Fruit fly (Drosophila melanogaster) whole organism, embryonic: ENCODE results near the gene AP-2mu.
A peak's percentile ranks its signal among the peaks of the same experiment; 100 is the strongest.

Experiments
- Asciz ChIP-seq: fragments of 200-800 bp; sonication (Bioruptor generic); optimal IDR thresholded peaks from 2 replicates; lab custom pipeline; 2017; ENCODE audit warnings: missing biosample characterization, mild to moderate bottlenecking, missing genetic modification characterization, missing genetic modification reagents
- BtbVII ChIP-seq: fragments of 200-800 bp; sonication (Bioruptor generic); optimal IDR thresholded peaks from 3 replicates; lab custom pipeline; 2017; ENCODE audit warnings: missing biosample characterization, mild to moderate bottlenecking, missing genetic modification characterization
- CG11085 ChIP-seq: fragments of 200-800 bp; sonication (Bioruptor generic); IDR thresholded peaks from 2 replicates; pipeline ENCODE4 v1.3.6; 2022; ENCODE audit warnings: missing biosample characterization, missing genetic modification characterization
- CG11695 ChIP-seq: fragments of 200-800 bp; sonication (Bioruptor generic); IDR thresholded peaks from 3 replicates; pipeline ENCODE4 v1.3.6; 2022; ENCODE audit warnings: missing biosample characterization, missing genetic modification characterization
- CG12219 ChIP-seq: fragments of 200-800 bp; sonication (Bioruptor generic); optimal IDR thresholded peaks from 3 replicates; lab custom pipeline; 2018; ENCODE audit warnings: missing biosample characterization, mild to moderate bottlenecking, missing genetic modification characterization
- CG15269 ChIP-seq: fragments of 200-800 bp; sonication (Bioruptor generic); optimal IDR thresholded peaks from 2 replicates; lab custom pipeline; 2018; ENCODE audit warnings: missing biosample characterization, mild to moderate bottlenecking, missing genetic modification characterization, moderate library complexity
- CG1529 ChIP-seq: fragments of 200-800 bp; sonication (Bioruptor generic); optimal IDR thresholded peaks from 3 replicates; lab custom pipeline; 2018; ENCODE audit warnings: missing biosample characterization, missing genetic modification characterization
- CG18764 ChIP-seq: fragments of 200-800 bp; sonication (Bioruptor generic); optimal IDR thresholded peaks from 3 replicates; lab custom pipeline; 2016; ENCODE audit warnings: missing biosample characterization, missing genetic modification characterization
- CG2116 ChIP-seq: fragments of 200-800 bp; sonication (Bioruptor generic); optimal IDR thresholded peaks from 3 replicates; lab custom pipeline; 2018; ENCODE audit warnings: missing biosample characterization, mild to moderate bottlenecking, missing genetic modification characterization
- CG4328 ChIP-seq: fragments of 200-800 bp; sonication (Bioruptor generic); optimal IDR thresholded peaks from 3 replicates; lab custom pipeline; 2017; ENCODE audit warnings: missing biosample characterization, missing genetic modification reagents, missing genetic modification characterization
- CG4424 ChIP-seq: fragments of 200-800 bp; sonication (Bioruptor generic); optimal IDR thresholded peaks from 3 replicates; lab custom pipeline; 2016; ENCODE audit warnings: missing biosample characterization, missing genetic modification characterization
- CG6654 ChIP-seq: fragments of 200-800 bp; sonication (Bioruptor generic); optimal IDR thresholded peaks from 2 replicates; lab custom pipeline; 2017; ENCODE audit warnings: missing biosample characterization, mild to moderate bottlenecking, missing genetic modification characterization
- CG6689 ChIP-seq: fragments of 200-800 bp; sonication (Bioruptor generic); IDR thresholded peaks from 2 replicates; pipeline ENCODE4 v1.3.6; 2022; ENCODE audit warnings: missing biosample characterization, missing genetic modification characterization
- CG7271 ChIP-seq: fragments of 200-800 bp; sonication (Bioruptor generic); optimal IDR thresholded peaks from 2 replicates; lab custom pipeline; 2018; ENCODE audit warnings: missing biosample characterization, mild to moderate bottlenecking, missing genetic modification characterization, moderate library complexity
- CG8388 ChIP-seq: fragments of 200-800 bp; sonication (Bioruptor generic); optimal IDR thresholded peaks from 2 replicates; lab custom pipeline; 2019; ENCODE audit warnings: missing biosample characterization, mild to moderate bottlenecking, missing genetic modification characterization, moderate library complexity
- CG9797 ChIP-seq: fragments of 200-800 bp; sonication (Bioruptor generic); optimal IDR thresholded peaks from 3 replicates; lab custom pipeline; 2018; ENCODE audit warnings: missing biosample characterization, mild to moderate bottlenecking, missing genetic modification characterization
- Dp ChIP-seq: fragments of 200-800 bp; sonication (Bioruptor generic); optimal IDR thresholded peaks from 2 replicates; lab custom pipeline; 2018; ENCODE audit warnings: missing biosample characterization, mild to moderate bottlenecking, missing genetic modification characterization, moderate library complexity
- E2f2 ChIP-seq: fragments of 200-800 bp; sonication (Bioruptor generic); IDR thresholded peaks from 2 replicates; pipeline ENCODE4 v1.3.6; 2022; ENCODE audit warnings: missing biosample characterization, missing genetic modification characterization
- ERR ChIP-seq: fragments of 200-800 bp; sonication (Bioruptor generic); optimal IDR thresholded peaks from 2 replicates; lab custom pipeline; 2016; ENCODE audit warnings: missing biosample characterization, missing genetic modification characterization
- Eip74EF ChIP-seq, 2 experiments: fragments of 200-800 bp in 1 of 2; fragments of >200 bp in 1 of 2; sonication (Bioruptor generic) in 1 of 2; optimal IDR thresholded peaks; 2 replicates each; lab custom pipeline; 2017 to 2019; ENCODE audit warnings: missing biosample characterization in 2 of 2, missing genetic modification characterization in 2 of 2, mild to moderate bottlenecking in 1 of 2, moderate library complexity in 1 of 2
- Ets97D ChIP-seq: fragments of 200-800 bp; sonication (Bioruptor generic); optimal IDR thresholded peaks from 3 replicates; lab custom pipeline; 2016; ENCODE audit warnings: missing biosample characterization, missing genetic modification characterization
- Hey ChIP-seq: fragments of 200-800 bp; sonication (Bioruptor generic); optimal IDR thresholded peaks from 3 replicates; lab custom pipeline; 2018; ENCODE audit warnings: missing biosample characterization, mild to moderate bottlenecking, missing genetic modification characterization
- HmgD ChIP-seq: fragments of 200-800 bp; sonication (Bioruptor generic); optimal IDR thresholded peaks from 3 replicates; lab custom pipeline; 2016; ENCODE audit warnings: missing biosample characterization, missing genetic modification characterization
- MESR4 ChIP-seq: fragments of 200-800 bp; sonication (Bioruptor generic); optimal IDR thresholded peaks from 2 replicates; lab custom pipeline; 2018; ENCODE audit warnings: missing biosample characterization, mild to moderate bottlenecking, missing genetic modification characterization, moderate library complexity
- Max ChIP-seq: fragments of 200-800 bp; sonication (Bioruptor generic); optimal IDR thresholded peaks from 2 replicates; lab custom pipeline; 2016; ENCODE audit warnings: missing biosample characterization, mild to moderate bottlenecking, missing genetic modification characterization
- Oli ChIP-seq: fragments of 200-800 bp; sonication (Bioruptor generic); optimal IDR thresholded peaks from 2 replicates; lab custom pipeline; 2018; ENCODE audit warnings: missing biosample characterization, mild to moderate bottlenecking, missing genetic modification characterization, moderate library complexity
- Rfx ChIP-seq: fragments of 200-800 bp; sonication (Bioruptor generic); IDR thresholded peaks from 2 replicates; pipeline ENCODE4 v1.3.6; 2022; ENCODE audit warnings: missing biosample characterization, missing genetic modification characterization
- Vsx1 ChIP-seq: fragments of 200-800 bp; sonication (Bioruptor generic); optimal IDR thresholded peaks from 2 replicates; lab custom pipeline; 2017; ENCODE audit warnings: missing biosample characterization, mild to moderate bottlenecking, missing genetic modification characterization, missing genetic modification reagents
- YL-1 ChIP-seq: fragments of 200-800 bp; sonication (Bioruptor generic); optimal IDR thresholded peaks from 3 replicates; lab custom pipeline; 2017; ENCODE audit warnings: missing biosample characterization, mild to moderate bottlenecking, missing genetic modification characterization
- abd-A ChIP-seq: fragments of 200-800 bp; sonication (Bioruptor generic); optimal IDR thresholded peaks from 3 replicates; lab custom pipeline; 2019; ENCODE audit warnings: missing biosample characterization, mild to moderate bottlenecking, missing genetic modification characterization, moderate library complexity
- aop ChIP-seq: fragments of 200-800 bp; sonication (Bioruptor generic); IDR thresholded peaks from 2 replicates; pipeline ENCODE4 v1.3.6; 2022; ENCODE audit warnings: missing biosample characterization, missing genetic modification characterization
- ash1 ChIP-seq: fragments of 200-800 bp; sonication (Bioruptor generic); optimal IDR thresholded peaks from 2 replicates; lab custom pipeline; 2018; ENCODE audit warnings: missing biosample characterization, mild to moderate bottlenecking, missing genetic modification characterization
- cas ChIP-seq: fragments of 200-800 bp; sonication (Bioruptor generic); IDR thresholded peaks from 2 replicates; pipeline ENCODE4 v1.3.6; 2022; ENCODE audit warnings: missing biosample characterization, missing genetic modification characterization
- croc ChIP-seq: fragments of 200-800 bp; sonication (Bioruptor generic); conservative IDR thresholded peaks from 3 replicates; pipeline ENCODE4 v1.3.6; 2022; ENCODE audit warnings: missing biosample characterization, missing genetic modification characterization
- dati ChIP-seq: fragments of 200-800 bp; sonication (Bioruptor generic); IDR thresholded peaks from 2 replicates; pipeline ENCODE4 v1.3.6; 2022; ENCODE audit warnings: missing biosample characterization, missing genetic modification characterization
- dm ChIP-seq: fragments of 200-800 bp; sonication (Bioruptor generic); optimal IDR thresholded peaks from 3 replicates; lab custom pipeline; 2016; ENCODE audit warnings: missing biosample characterization, missing genetic modification characterization
- esg ChIP-seq: fragments of 200-800 bp; sonication (Bioruptor generic); conservative IDR thresholded peaks from 2 replicates; pipeline ENCODE4 v1.3.6; 2022; ENCODE audit warnings: missing biosample characterization, missing genetic modification characterization
- gfzf ChIP-seq: fragments of 200-800 bp; sonication (Bioruptor generic); optimal IDR thresholded peaks from 2 replicates; lab custom pipeline; 2016; ENCODE audit warnings: missing biosample characterization, mild to moderate bottlenecking, missing genetic modification characterization, moderate library complexity
- hbn ChIP-seq: fragments of 200-800 bp; sonication (Bioruptor generic); IDR thresholded peaks from 2 replicates; pipeline ENCODE4 v1.3.6; 2022; ENCODE audit warnings: missing biosample characterization, missing genetic modification characterization; ENCODE audit not compliant: partially characterized antibody
- inv ChIP-seq: fragments of 200-800 bp; sonication (Bioruptor generic); IDR thresholded peaks from 2 replicates; pipeline ENCODE4 v1.3.6; 2022; ENCODE audit warnings: missing biosample characterization, missing genetic modification characterization; ENCODE audit not compliant: partially characterized antibody
- jigr1 ChIP-seq: fragments of 200-800 bp; sonication (Bioruptor generic); IDR thresholded peaks from 3 replicates; pipeline ENCODE4 v1.3.6; 2022; ENCODE audit warnings: missing biosample characterization, missing genetic modification characterization
- lilli ChIP-seq: fragments of 200-800 bp; sonication (Bioruptor generic); optimal IDR thresholded peaks from 3 replicates; lab custom pipeline; 2016; ENCODE audit warnings: missing biosample characterization, missing genetic modification characterization
- oc ChIP-seq: fragments of 200-800 bp; sonication (Bioruptor generic); optimal IDR thresholded peaks from 2 replicates; lab custom pipeline; 2018; ENCODE audit warnings: missing biosample characterization, mild to moderate bottlenecking, missing genetic modification characterization, moderate library complexity
- pb ChIP-seq: fragments of 200-800 bp; sonication (Bioruptor generic); optimal IDR thresholded peaks from 3 replicates; lab custom pipeline; 2016; ENCODE audit warnings: missing biosample characterization, missing genetic modification characterization
- pros ChIP-seq: fragments of 200-800 bp; sonication (Bioruptor generic); optimal IDR thresholded peaks from 3 replicates; lab custom pipeline; 2019; ENCODE audit warnings: missing biosample characterization, mild to moderate bottlenecking, missing genetic modification characterization, moderate library complexity
- sd ChIP-seq: fragments of 200-800 bp; sonication (Bioruptor generic); optimal IDR thresholded peaks from 3 replicates; lab custom pipeline; 2018; ENCODE audit warnings: missing biosample characterization, mild to moderate bottlenecking, missing genetic modification characterization, moderate library complexity
- trem ChIP-seq: fragments of 200-800 bp; optimal IDR thresholded peaks from 3 replicates; lab custom pipeline; 2019; ENCODE audit warnings: missing biosample characterization, mild to moderate bottlenecking, missing genetic modification characterization, moderate library complexity
- vfl ChIP-seq: fragments of 200-800 bp; sonication (Bioruptor generic); optimal IDR thresholded peaks from 2 replicates; lab custom pipeline; 2016; ENCODE audit warnings: missing biosample characterization, missing genetic modification characterization
- vvl ChIP-seq: fragments of 200-800 bp; sonication (Bioruptor generic); IDR thresholded peaks from 2 replicates; pipeline ENCODE4 v1.3.6; 2022; ENCODE audit warnings: missing biosample characterization, missing genetic modification characterization

Gene AP-2mu

dm6 chr3R:22438301-22438700 is 24.0 kb upstream of the AP-2mu start:
- TF ChIP-seq abd-A (tag; lab: Kevin White, UChicago) (peak; percentile 60), sd (tag; lab: Kevin White, UChicago) (no peak), HmgD (GFP tag; lab: Kevin White, UChicago) (no peak), vvl (GFP tag; lab: Robert Waterston, UW) (peak; percentile 66; the same call in 1 of the 2 replicates), Eip74EF (GFP tag; optimal IDR thresholded peaks at IDR 0.05; lab: Kevin White, UChicago) (peak in 1 of 2 experiments; percentile 12), oc (peak; percentile 58), pros (GFP tag; lab: Kevin White, UChicago) (peak; percentile 20), CG1529 (GFP tag; lab: Kevin White, UChicago) (no peak)

dm6 chr3R:22446493-22446892 is 15.8 kb upstream of the AP-2mu start, which contains the start of gene CG12499:
Gene CG12499 (minus strand): TSS chr3R:22446587.
- TF ChIP-seq dm, result peak; percentile 69
- TF ChIP-seq Rfx (GFP tag; lab: Robert Waterston, UW), result no peak
- TF ChIP-seq CG4328 (GFP tag; lab: Kevin White, UChicago), result no peak
- peak; percentile 25 for TF ChIP-seq CG2116 (GFP tag; lab: Kevin White, UChicago)
- TF ChIP-seq sd (tag; lab: Kevin White, UChicago), result peak; percentile 45
- no peak for TF ChIP-seq CG6654 (GFP tag; lab: Kevin White, UChicago)
- TF ChIP-seq inv (GFP tag; lab: Robert Waterston, UW), result no peak
- TF ChIP-seq croc, result no peak
- no peak for TF ChIP-seq vfl
- no peak for TF ChIP-seq CG8388 (GFP tag; lab: Kevin White, UChicago)
- TF ChIP-seq CG12219, result no peak
- TF ChIP-seq ERR (GFP tag; lab: Kevin White, UChicago), result no peak
- no peak; the same call in 2 of the 3 replicates for TF ChIP-seq CG11695 (GFP tag; lab: Robert Waterston, UW)
- TF ChIP-seq CG7271, result no peak
- TF ChIP-seq hbn (GFP tag; lab: Robert Waterston, UW), result no peak
- no peak for TF ChIP-seq Asciz (GFP tag; lab: Kevin White, UChicago)
- TF ChIP-seq lilli (GFP tag; lab: Kevin White, UChicago), result no peak
- TF ChIP-seq YL-1, result peak; percentile 32
- peak; percentile 7 for TF ChIP-seq BtbVII (GFP tag; lab: Kevin White, UChicago)
- TF ChIP-seq CG15269 (tag; lab: Kevin White, UChicago), result no peak
- peak; percentile 94 for TF ChIP-seq E2f2 (GFP tag; lab: Robert Waterston, UW)
- TF ChIP-seq cas (GFP tag; lab: Robert Waterston, UW), result no peak
- TF ChIP-seq jigr1 (GFP tag; lab: Robert Waterston, UW), result no peak
- TF ChIP-seq CG4424 (GFP tag; lab: Kevin White, UChicago), result no peak
- TF ChIP-seq Vsx1 (GFP tag; lab: Kevin White, UChicago), result no peak
- peak; percentile 75 for TF ChIP-seq Max (GFP tag; lab: Kevin White, UChicago)
- TF ChIP-seq CG6689 (GFP tag; lab: Robert Waterston, UW), result no peak
- no peak for TF ChIP-seq CG11085 (GFP tag; lab: Robert Waterston, UW)
- no peak for TF ChIP-seq dati
- peak; percentile 36 for TF ChIP-seq CG9797 (GFP tag; lab: Kevin White, UChicago)
- no peak for TF ChIP-seq Hey (tag; lab: Kevin White, UChicago)
- peak; percentile 73 for TF ChIP-seq gfzf (GFP tag; lab: Kevin White, UChicago)
- no peak for TF ChIP-seq aop
- TF ChIP-seq Oli, result no peak
- no peak for TF ChIP-seq ash1 (GFP tag; lab: Kevin White, UChicago)
- TF ChIP-seq MESR4 (GFP tag; lab: Kevin White, UChicago), result peak; percentile 38
- peak; percentile 20 for TF ChIP-seq trem
- no peak for TF ChIP-seq CG18764 (GFP tag; lab: Kevin White, UChicago)
- peak; percentile 20 for TF ChIP-seq Ets97D (GFP tag; lab: Kevin White, UChicago)
- TF ChIP-seq pb (GFP tag; lab: Kevin White, UChicago), result no peak
- TF ChIP-seq Dp (GFP tag; lab: Kevin White, UChicago), result peak; percentile 90
- no peak for TF ChIP-seq esg (GFP tag; lab: Robert Waterston, UW)
